Worm (Caenorhabditis elegans): Measurements from ENCODE around the gene srj-10.
A peak's percentile ranks its signal among the peaks of the same experiment; 100 is the strongest.

Gene srj-10

DNA sequence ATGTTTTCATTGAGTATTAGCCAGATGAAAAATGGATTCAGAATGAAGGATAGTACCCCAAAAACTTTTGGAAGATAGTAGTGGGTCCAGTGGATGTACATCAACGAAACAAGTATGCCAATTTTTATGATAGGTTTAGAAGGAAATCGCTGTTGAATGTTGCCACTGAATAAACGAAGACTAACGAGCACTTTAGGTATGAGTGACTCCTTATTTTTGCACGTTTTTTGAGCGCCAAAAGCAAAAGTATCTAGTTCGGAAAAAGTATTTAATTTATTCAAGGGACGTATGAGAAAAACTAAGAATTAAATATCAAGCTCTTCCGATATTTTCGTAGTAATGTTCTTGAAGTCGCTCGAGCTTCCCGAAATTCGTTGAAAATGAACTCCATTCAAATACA is at the start of gene srj-10:
TSS of gene srj-10 (minus strand) at position 101 of the 400 bp plus-strand sequence.
- no peak for TF ChIP-seq nhr-84 (tag; optimal IDR thresholded peaks at IDR 0.05)
- TF ChIP-seq lir-3 (tag; optimal IDR thresholded peaks at IDR 0.05; ENCODE audit: poor library complexity): no peak
- no peak for TF ChIP-seq aly-2 (tag; optimal IDR thresholded peaks at IDR 0.05)
- no peak for TF ChIP-seq mef-2 (tag; optimal IDR thresholded peaks at IDR 0.05)
- TF ChIP-seq nhr-77 (tag; optimal IDR thresholded peaks at IDR 0.05): no peak
- no peak for TF ChIP-seq skn-1 (tag; optimal IDR thresholded peaks at IDR 0.05)
- no peak for TF ChIP-seq efl-1 (optimal IDR thresholded peaks at IDR 0.05)
- no peak for TF ChIP-seq efl-1 (GFP tag; optimal IDR thresholded peaks at IDR 0.05 in 1 of 2)
- no peak for TF ChIP-seq hlh-17 (GFP tag; optimal IDR thresholded peaks at IDR 0.05; ENCODE audit: borderline replicate concordance)
- TF ChIP-seq fkh-10 (GFP tag; optimal IDR thresholded peaks at IDR 0.05): no peak
- TF ChIP-seq dpl-1 (GFP tag; optimal IDR thresholded peaks at IDR 0.05): no peak
- TF ChIP-seq nhr-71 (tag; optimal IDR thresholded peaks at IDR 0.05): no peak
- no peak for TF ChIP-seq mab-9 (GFP tag; IDR thresholded peaks at IDR 0.05)
- TF ChIP-seq C04F5.9 (tag; optimal IDR thresholded peaks at IDR 0.05): no peak
- TF ChIP-seq fkh-4 (tag; optimal IDR thresholded peaks at IDR 0.05; ENCODE audit: borderline replicate concordance): no peak

DNA sequence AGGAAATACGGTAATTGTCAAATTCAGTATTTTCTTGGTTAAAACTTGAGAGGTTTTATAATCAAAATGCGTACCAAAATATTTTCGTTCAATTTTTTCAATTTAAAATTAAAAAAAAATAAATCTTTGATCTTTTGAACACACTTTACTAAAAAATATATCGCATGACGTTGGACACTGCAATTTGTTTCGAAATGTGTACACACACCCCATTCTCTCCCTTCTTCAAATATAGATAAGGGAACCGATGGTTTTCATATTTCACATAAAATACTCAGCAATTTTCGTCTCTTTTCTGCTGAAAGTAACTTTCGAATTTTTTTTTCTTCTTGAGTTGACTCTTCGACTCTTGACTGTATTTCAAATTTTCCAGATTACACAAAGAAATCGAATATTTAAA is 47.7 kb upstream of the srj-10 start:
- TF ChIP-seq efl-1 (optimal IDR thresholded peaks at IDR 0.05) (no peak), efl-1 (GFP tag; optimal IDR thresholded peaks at IDR 0.05 in 1 of 2) (peak in 1 of 2 experiments; percentile 22), nhr-20 (tag; optimal IDR thresholded peaks at IDR 0.05) (no peak)

DNA sequence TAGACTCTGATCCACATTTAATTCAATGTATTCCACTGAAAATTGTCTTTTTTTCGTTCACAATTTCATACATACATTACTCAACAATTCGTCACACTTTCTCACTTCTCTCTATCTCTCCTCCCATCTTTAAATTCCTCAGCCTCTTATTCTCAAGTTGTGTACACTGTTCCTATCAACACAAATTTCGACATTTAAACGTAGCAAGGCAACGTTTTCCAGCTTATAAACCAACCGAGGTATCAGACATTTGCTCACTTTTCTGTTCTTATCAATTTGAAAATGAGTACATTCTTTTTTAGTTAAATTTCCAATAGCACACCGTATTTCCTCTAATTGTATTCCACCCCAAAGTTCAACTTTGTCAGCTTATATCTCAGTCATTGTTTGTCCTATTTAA is 47.2 kb upstream of the srj-10 start, which contains the start of gene skr-3:
TSS of gene skr-3 (plus strand) at position 163 of the 400 bp plus-strand sequence.
- TF ChIP-seq elt-2 (tag; optimal IDR thresholded peaks at IDR 0.05) (peak; percentile 50), nhr-85 (tag) (peak; percentile 60), snu-23 (GFP tag; optimal IDR thresholded peaks at IDR 0.05) (no peak)

DNA sequence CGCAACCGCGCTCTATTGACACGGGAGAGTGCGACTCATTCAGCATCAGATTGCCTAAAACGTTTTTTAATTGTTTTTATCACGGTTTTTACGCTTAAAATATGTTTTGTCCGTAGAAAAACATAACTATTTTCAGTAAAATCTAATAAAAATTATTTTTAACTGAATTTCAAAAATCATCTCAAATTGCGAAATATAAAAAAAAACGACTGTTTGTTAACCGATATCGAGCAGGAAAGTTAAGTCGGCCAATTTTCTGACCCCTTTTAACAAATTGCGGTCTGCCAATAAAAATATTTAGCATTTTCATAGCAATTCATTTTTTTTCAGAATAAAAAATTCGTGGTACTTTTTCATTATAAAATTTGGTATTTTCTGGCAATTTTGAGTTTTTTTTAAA is 46.7 kb upstream of the srj-10 start:
- TF ChIP-seq zip-4 (GFP tag; optimal IDR thresholded peaks at IDR 0.05) (peak; percentile 82), fkh-8 (tag; optimal IDR thresholded peaks at IDR 0.05) (no peak)

DNA sequence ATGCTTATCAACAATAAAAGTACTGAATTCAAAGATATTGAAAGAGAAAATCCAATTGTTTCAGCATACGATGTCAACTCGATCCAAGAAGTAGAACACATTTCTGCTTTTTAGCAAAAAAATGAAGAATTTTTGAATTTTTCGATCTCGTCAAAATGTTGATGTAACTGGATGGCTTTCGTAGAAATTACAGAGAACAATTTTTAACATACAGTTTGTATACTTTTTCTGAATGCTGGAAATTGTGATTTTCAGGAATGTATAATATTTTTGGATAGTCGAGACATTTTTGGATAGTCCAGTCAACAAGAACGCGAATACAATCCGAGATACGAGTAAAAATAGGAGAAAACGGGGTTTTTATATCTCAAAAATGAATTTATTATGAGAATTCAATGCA is 44.8 kb upstream of the srj-10 start, which contains the start of gene str-103:
TSS of gene str-103 (minus strand) at position 101 of the 400 bp plus-strand sequence.
- TF ChIP-seq xbp-1 (tag; optimal IDR thresholded peaks at IDR 0.05): no peak
- TF ChIP-seq lin-39 (tag; optimal IDR thresholded peaks at IDR 0.05): no peak
- no peak for TF ChIP-seq nhr-20 (tag; optimal IDR thresholded peaks at IDR 0.05)
- TF ChIP-seq fkh-8 (tag; optimal IDR thresholded peaks at IDR 0.05): no peak
- no peak for TF ChIP-seq ama-1 (optimal IDR thresholded peaks at IDR 0.05)
- TF ChIP-seq ceh-8 (GFP tag; optimal IDR thresholded peaks at IDR 0.05): no peak
- no peak for TF ChIP-seq unc-86 (tag; optimal IDR thresholded peaks at IDR 0.05)
- no peak for TF ChIP-seq nhr-12 (tag; optimal IDR thresholded peaks at IDR 0.05)
- TF ChIP-seq vab-15 (tag; optimal IDR thresholded peaks at IDR 0.05): no peak
- no peak for TF ChIP-seq lin-13 (GFP tag; optimal IDR thresholded peaks at IDR 0.05)
- no peak for TF ChIP-seq lir-3 (tag; optimal IDR thresholded peaks at IDR 0.05; ENCODE audit: poor library complexity)
- no peak for TF ChIP-seq irx-1 (tag; optimal IDR thresholded peaks at IDR 0.05)
- TF ChIP-seq pqm-1 (tag; optimal IDR thresholded peaks at IDR 0.05): no peak

DNA sequence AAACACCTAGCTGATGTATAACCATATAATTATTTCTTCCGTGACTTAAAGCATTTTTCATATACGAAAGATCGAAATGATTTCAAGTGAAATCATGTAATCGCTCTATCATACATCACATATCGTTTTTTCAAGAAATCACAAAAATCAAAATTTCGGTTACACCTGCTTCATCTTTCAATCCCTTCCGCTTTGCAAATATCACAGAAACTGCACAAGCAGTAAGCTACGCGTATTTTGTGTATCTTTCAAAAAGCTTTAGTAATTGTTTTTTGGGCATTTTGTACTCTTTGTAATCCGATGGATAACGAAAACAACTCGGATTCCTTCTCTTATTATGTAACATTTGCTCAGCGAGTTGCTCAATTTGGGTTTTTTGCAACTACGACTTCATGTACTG is 41.6 kb upstream of the srj-10 start, which contains the start of gene str-25:
TSS of gene str-25 (plus strand) at position 301 of the 400 bp plus-strand sequence.
- TF ChIP-seq mab-9 (GFP tag; IDR thresholded peaks at IDR 0.05): no peak
- no peak for TF ChIP-seq fkh-10 (GFP tag; optimal IDR thresholded peaks at IDR 0.05)
- no peak for TF ChIP-seq lin-14 (GFP tag; optimal IDR thresholded peaks at IDR 0.05)
- no peak for TF ChIP-seq isw-1 (GFP tag; IDR thresholded peaks at IDR 0.05)
- TF ChIP-seq tbx-2 (tag; optimal IDR thresholded peaks at IDR 0.05): no peak
- TF ChIP-seq skn-1 (tag; optimal IDR thresholded peaks at IDR 0.05): no peak
- TF ChIP-seq fkh-8 (tag; optimal IDR thresholded peaks at IDR 0.05): no peak
- no peak for TF ChIP-seq ces-1 (GFP tag; optimal IDR thresholded peaks at IDR 0.05)
- no peak for TF ChIP-seq unc-30 (tag; optimal IDR thresholded peaks at IDR 0.05)
- no peak for TF ChIP-seq lin-35 (GFP tag; optimal IDR thresholded peaks at IDR 0.05)
- TF ChIP-seq sox-4 (tag; optimal IDR thresholded peaks at IDR 0.05): no peak
- no peak for TF ChIP-seq lir-3 (tag; optimal IDR thresholded peaks at IDR 0.05; ENCODE audit: poor library complexity)
- no peak for TF ChIP-seq snu-23 (GFP tag; optimal IDR thresholded peaks at IDR 0.05)
- no peak for TF ChIP-seq pag-3 (tag; optimal IDR thresholded peaks at IDR 0.05; ENCODE audit: borderline replicate concordance, insufficient read depth)
- no peak for TF ChIP-seq nhr-77 (tag; optimal IDR thresholded peaks at IDR 0.05)
- TF ChIP-seq nhr-85 (tag): no peak

Measured in whole organism, L1 larva.